Fruit fly (Drosophila melanogaster): ENCODE data around the gene sd.

- TF ChIP-seq CG14711 (tag; optimal IDR thresholded peaks at IDR 0.05), result no peak
- no peak for TF ChIP-seq Mnt (GFP tag; optimal IDR thresholded peaks at IDR 0.05)
- TF ChIP-seq pad (GFP tag; optimal IDR thresholded peaks at IDR 0.05), result peak; percentile 3
Measured at dm6 chrX:15760447-15761297, 43.5 kb upstream of the sd start, which contains the start of the genes Graf and mRpL3.

Measured in whole organism, adult.